Worm (Caenorhabditis elegans) whole organism, young adult: ENCODE results near the gene F20D6.1.

Experiments used
- B0019.2 ChIP-seq: fragments of 200-800 bp; sonication (Bioruptor generic); conservative IDR thresholded peaks from 2 replicates; pipeline ENCODE4 v1.3.6; 2022; ENCODE audit warnings: missing genetic modification reagents, missing genetic modification characterization, missing compliant biosample characterization
- B0035.1 ChIP-seq: sonication (generic microtip); optimal IDR thresholded peaks from 2 replicates; lab custom pipeline; 2016; ENCODE audit warnings: missing genetic modification characterization, mild to moderate bottlenecking, missing compliant biosample characterization, missing genotype, missing genetic modification reagents
- B0261.1 ChIP-seq: sonication (generic microtip); optimal IDR thresholded peaks from 2 replicates; lab custom pipeline; 2016; ENCODE audit warnings: mild to moderate bottlenecking, missing genetic modification characterization, moderate library complexity, missing compliant biosample characterization
- D2030.7 ChIP-seq: fragments of 200-800 bp; sonication (Bioruptor generic); IDR thresholded peaks from 2 replicates; pipeline ENCODE4 v1.3.6; 2022; ENCODE audit warnings: missing genetic modification reagents, missing genetic modification characterization, missing compliant biosample characterization
- F10E7.11 ChIP-seq: sonication (generic microtip); optimal IDR thresholded peaks from 2 replicates; lab custom pipeline; 2017; ENCODE audit warnings: mild to moderate bottlenecking, missing genetic modification characterization, moderate library complexity, missing compliant biosample characterization
- F23B12.7 ChIP-seq: sonication (generic microtip); optimal IDR thresholded peaks from 2 replicates; lab custom pipeline; 2017; ENCODE audit warnings: missing genetic modification characterization, mild to moderate bottlenecking, missing compliant biosample characterization, antibody characterized with exemption, moderate library complexity; ENCODE audit not compliant: insufficient read depth
- F37B4.10 ChIP-seq: fragments of 200-800 bp; sonication (Bioruptor generic); IDR thresholded peaks from 2 replicates; pipeline ENCODE4 v1.3.6; 2022; ENCODE audit warnings: missing genetic modification characterization, missing compliant biosample characterization
- F57C9.4 ChIP-seq: sonication (generic microtip); optimal IDR thresholded peaks from 2 replicates; lab custom pipeline; 2017; ENCODE audit warnings: mild to moderate bottlenecking, missing genetic modification characterization, missing compliant biosample characterization
- K12H6.12 ChIP-seq: fragments of 200-800 bp; sonication (Bioruptor generic); optimal IDR thresholded peaks from 2 replicates; lab custom pipeline; 2018; ENCODE audit warnings: mild to moderate bottlenecking, missing genetic modification characterization, missing compliant biosample characterization
- ZK185.1 ChIP-seq: sonication (generic microtip); optimal IDR thresholded peaks from 2 replicates; lab custom pipeline; 2016; ENCODE audit warnings: mild to moderate bottlenecking, missing genetic modification characterization, missing compliant biosample characterization; ENCODE audit not compliant: poor library complexity, severe bottlenecking
- akir-1 ChIP-seq: fragments of 200-800 bp; sonication (Bioruptor generic); optimal IDR thresholded peaks from 2 replicates; lab custom pipeline; 2018; ENCODE audit warnings: mild to moderate bottlenecking, missing genetic modification characterization, moderate library complexity, missing compliant biosample characterization
- athp-1 ChIP-seq: sonication (generic microtip); optimal IDR thresholded peaks from 2 replicates; lab custom pipeline; 2017; ENCODE audit warnings: mild to moderate bottlenecking, missing genetic modification characterization, missing compliant biosample characterization
- ceh-27 ChIP-seq: fragments of 200-800 bp; sonication (Bioruptor generic); optimal IDR thresholded peaks from 2 replicates; lab custom pipeline; 2018; ENCODE audit warnings: mild to moderate bottlenecking, missing genetic modification characterization, moderate library complexity, missing compliant biosample characterization
- ceh-91 ChIP-seq: fragments of 200-800 bp; sonication (Bioruptor generic); IDR thresholded peaks from 2 replicates; pipeline ENCODE4 v1.3.6; 2022; ENCODE audit warnings: missing genetic modification reagents, missing genetic modification characterization, missing compliant biosample characterization
- die-1 ChIP-seq: sonication (generic microtip); optimal IDR thresholded peaks from 2 replicates; lab custom pipeline; 2016; ENCODE audit warnings: missing genotype, mild to moderate bottlenecking, missing genetic modification characterization, missing compliant biosample characterization
- egrh-3 ChIP-seq: fragments of 200-800 bp; sonication (Bioruptor generic); IDR thresholded peaks from 2 replicates; pipeline ENCODE4 v1.3.6; 2022; ENCODE audit warnings: missing genetic modification reagents, missing genetic modification characterization, missing compliant biosample characterization
- hmg-1.2 ChIP-seq: fragments of 200-800 bp; sonication (Bioruptor generic); IDR thresholded peaks from 2 replicates; pipeline ENCODE4 v1.3.6; 2022; ENCODE audit warnings: missing genetic modification reagents, missing genetic modification characterization, missing compliant biosample characterization
- lag-1 ChIP-seq: fragments of 200-800 bp; sonication (Bioruptor generic); IDR thresholded peaks from 2 replicates; pipeline ENCODE4 v1.3.6; 2022; ENCODE audit warnings: missing genetic modification reagents, missing genetic modification characterization, missing compliant biosample characterization
- lin-26 ChIP-seq: fragments of 200-800 bp; sonication (Bioruptor generic); IDR thresholded peaks from 2 replicates; pipeline ENCODE4 v1.3.6; 2022; ENCODE audit warnings: missing genetic modification reagents, missing genetic modification characterization, missing compliant biosample characterization
- madf-3 ChIP-seq: fragments of 200-800 bp; sonication (Bioruptor generic); IDR thresholded peaks from 2 replicates; pipeline ENCODE4 v1.3.6; 2022; ENCODE audit warnings: missing genetic modification reagents, missing genetic modification characterization, missing compliant biosample characterization
- madf-6 ChIP-seq: fragments of 200-800 bp; sonication (Bioruptor generic); IDR thresholded peaks from 2 replicates; pipeline ENCODE4 v1.3.6; 2022; ENCODE audit warnings: missing genetic modification reagents, missing genetic modification characterization, missing compliant biosample characterization
- madf-8 ChIP-seq: fragments of 200-800 bp; sonication (Bioruptor generic); conservative IDR thresholded peaks from 2 replicates; pipeline ENCODE4 v1.3.6; 2022; ENCODE audit warnings: missing genetic modification reagents, missing genetic modification characterization, missing compliant biosample characterization
- mel-28 ChIP-seq: sonication (generic microtip); optimal IDR thresholded peaks from 2 replicates; lab custom pipeline; 2016; ENCODE audit warnings: borderline replicate concordance, mild to moderate bottlenecking, missing genetic modification characterization, missing compliant biosample characterization
- nfya-1 ChIP-seq: sonication (generic microtip); optimal IDR thresholded peaks from 2 replicates; lab custom pipeline; 2017; ENCODE audit warnings: antibody characterized with exemption, missing compliant biosample characterization, missing genetic modification characterization, borderline replicate concordance; ENCODE audit not compliant: insufficient read depth
- nhr-120 ChIP-seq: fragments of 200-800 bp; sonication (Bioruptor generic); IDR thresholded peaks from 2 replicates; pipeline ENCODE4 v1.3.6; 2022; ENCODE audit warnings: missing genetic modification characterization, missing compliant biosample characterization
- nhr-27 ChIP-seq: fragments of 200-800 bp; sonication (Bioruptor generic); optimal IDR thresholded peaks from 2 replicates; lab custom pipeline; 2018; ENCODE audit warnings: mild to moderate bottlenecking, missing genetic modification characterization, moderate library complexity, missing compliant biosample characterization
- nhr-80 ChIP-seq: sonication (generic microtip); optimal IDR thresholded peaks from 2 replicates; lab custom pipeline; 2016; ENCODE audit warnings: missing genetic modification characterization, missing compliant biosample characterization
- nhr-90 ChIP-seq: sonication (generic microtip); optimal IDR thresholded peaks from 2 replicates; lab custom pipeline; 2016; ENCODE audit warnings: missing genotype, mild to moderate bottlenecking, missing genetic modification characterization, missing compliant biosample characterization
- rec-8 ChIP-seq, 2 experiments: sonication (generic microtip); optimal IDR thresholded peaks; 2 replicates each; lab custom pipeline; 2016; ENCODE audit warnings: mild to moderate bottlenecking in 2 of 2, missing genetic modification characterization in 2 of 2, missing genetic modification reagents in 2 of 2, missing genotype in 2 of 2, missing biosample characterization in 1 of 2, missing compliant biosample characterization in 1 of 2, moderate library complexity in 1 of 2
- sea-2 ChIP-seq: fragments of 200-800 bp; sonication (Bioruptor generic); IDR thresholded peaks from 2 replicates; pipeline ENCODE4 v1.3.6; 2022; ENCODE audit warnings: missing genetic modification characterization, missing compliant biosample characterization
- snpc-1.3 ChIP-seq: sonication (generic microtip); optimal IDR thresholded peaks from 2 replicates; lab custom pipeline; 2017; ENCODE audit warnings: missing genetic modification characterization, mild to moderate bottlenecking, missing compliant biosample characterization, antibody characterized with exemption, moderate library complexity, missing genotype, missing genetic modification reagents; ENCODE audit not compliant: insufficient read depth
- tlf-1 ChIP-seq: fragments of 200-800 bp; sonication (Bioruptor generic); optimal IDR thresholded peaks from 2 replicates; lab custom pipeline; 2018; ENCODE audit warnings: mild to moderate bottlenecking, missing genetic modification characterization, missing compliant biosample characterization
- unc-130 ChIP-seq: sonication (generic microtip); optimal IDR thresholded peaks from 2 replicates; lab custom pipeline; 2016; ENCODE audit warnings: missing genetic modification reagents, missing genetic modification characterization, missing compliant biosample characterization
- unc-62 ChIP-seq: fragments of 150-350 bp; optimal IDR thresholded peaks from 2 replicates; lab custom pipeline; 2014; ENCODE audit warnings: missing biosample characterization, missing genetic modification reagents, missing genetic modification characterization
- zim-3 ChIP-seq: sonication (generic microtip); optimal IDR thresholded peaks from 2 replicates; lab custom pipeline; 2017; ENCODE audit warnings: mild to moderate bottlenecking, missing genetic modification characterization, moderate library complexity, missing compliant biosample characterization

F20D6.1 gene

ce11 chrV:8161699-8162098 is 28.8 kb upstream of the F20D6.1 start, which contains the start of gene F20D6.5:
Gene F20D6.5 (plus strand): TSS chrV:8161957.
- TF ChIP-seq nhr-80 (tag; lab: Kevin White, UChicago) (peak; percentile 60), snpc-1.3 (tag; lab: Kevin White, UChicago) (no peak)

- TF ChIP-seq lag-1 (GFP tag; lab: Robert Waterston, UW) (no peak), madf-8 (GFP tag; lab: Robert Waterston, UW) (no peak), mel-28 (no peak), nhr-120 (GFP tag; lab: Robert Waterston, UW) (no peak), ceh-91 (GFP tag; lab: Robert Waterston, UW) (no peak), B0019.2 (GFP tag; lab: Robert Waterston, UW) (no peak), athp-1 (tag; lab: Kevin White, UChicago) (no peak), rec-8 (tag; optimal IDR thresholded peaks at IDR 0.05; lab: Kevin White, UChicago) (no peak), nhr-90 (no peak), ceh-27 (GFP tag; lab: Kevin White, UChicago) (no peak), die-1 (tag; lab: Kevin White, UChicago) (no peak), D2030.7 (GFP tag; lab: Robert Waterston, UW) (no peak), nfya-1 (tag; lab: Kevin White, UChicago) (no peak), F37B4.10 (GFP tag; lab: Robert Waterston, UW) (no peak), akir-1 (GFP tag; lab: Kevin White, UChicago) (no peak)
Measured at ce11 chrV:8163199-8163598, 27.3 kb upstream of the F20D6.1 start.

- TF ChIP-seq ZK185.1, result no peak
- TF ChIP-seq tlf-1 (GFP tag; lab: Kevin White, UChicago), result no peak
- TF ChIP-seq nhr-27 (tag; lab: Kevin White, UChicago), result no peak
- no peak for TF ChIP-seq lin-26 (GFP tag; lab: Robert Waterston, UW)
- TF ChIP-seq madf-6 (GFP tag; lab: Robert Waterston, UW), result no peak
- no peak for TF ChIP-seq F23B12.7
- no peak for TF ChIP-seq egrh-3 (GFP tag; lab: Robert Waterston, UW)
- TF ChIP-seq zim-3 (tag; lab: Kevin White, UChicago), result no peak
- no peak for TF ChIP-seq K12H6.12
- no peak for TF ChIP-seq hmg-1.2 (GFP tag; lab: Robert Waterston, UW)
- TF ChIP-seq nhr-90, result no peak
- TF ChIP-seq unc-62 (GFP tag; lab: Kevin White, UChicago), result no peak
- TF ChIP-seq nfya-1 (tag; lab: Kevin White, UChicago), result no peak
- TF ChIP-seq unc-130 (GFP tag; lab: Kevin White, UChicago), result no peak
- TF ChIP-seq F10E7.11, result no peak
- no peak for TF ChIP-seq B0261.1 (tag; lab: Kevin White, UChicago)
Measured at ce11 chrV:8168219-8168962, 22.1 kb upstream of the F20D6.1 start, which contains the start of gene F20D6.8. Gene F20D6.8 (minus strand): TSS chrV:8168269.

- TF ChIP-seq madf-3 (no peak), B0035.1 (tag; lab: Kevin White, UChicago) (no peak), sea-2 (GFP tag; lab: Robert Waterston, UW) (no peak), F57C9.4 (no peak)
Measured at ce11 chrV:8169150-8169549, 21.4 kb upstream of the F20D6.1 start.
